Worm (Caenorhabditis elegans) whole organism, L3 larva: ENCODE results near the gene ska-3.

Source experiments
- R02D3.7 ChIP-seq: fragments of 150-350 bp; optimal IDR thresholded peaks from 2 replicates; lab custom pipeline; 2014; ENCODE audit warnings: missing biosample characterization, missing genetic modification characterization
- ZK546.5 ChIP-seq: sonication (generic microtip); optimal IDR thresholded peaks from 2 replicates; lab custom pipeline; 2017; ENCODE audit warnings: missing biosample characterization, missing genetic modification characterization
- aly-2 ChIP-seq: fragments of 150-350 bp; optimal IDR thresholded peaks from 2 replicates; lab custom pipeline; 2014; ENCODE audit warnings: missing biosample characterization, missing genetic modification characterization
- ama-1 ChIP-seq: fragments of 150-350 bp; optimal IDR thresholded peaks from 2 replicates; lab custom pipeline; 2018
- ceh-16 ChIP-seq: sonication (generic microtip); optimal IDR thresholded peaks from 2 replicates; lab custom pipeline; 2017; ENCODE audit warnings: missing biosample characterization, missing genetic modification characterization
- ceh-28 ChIP-seq: fragments of 150-350 bp; optimal IDR thresholded peaks from 2 replicates; lab custom pipeline; 2014; ENCODE audit warnings: missing biosample characterization, missing genetic modification reagents, missing genetic modification characterization
- ceh-82 ChIP-seq: fragments of 150-350 bp; optimal IDR thresholded peaks from 2 replicates; lab custom pipeline; 2014; ENCODE audit warnings: missing biosample characterization, missing genetic modification characterization
- ceh-9 ChIP-seq: sonication (generic microtip); optimal IDR thresholded peaks from 2 replicates; lab custom pipeline; 2018; ENCODE audit warnings: missing biosample characterization, missing genetic modification characterization
- daf-12 ChIP-seq: fragments of 150-350 bp; optimal IDR thresholded peaks from 2 replicates; lab custom pipeline; 2014; ENCODE audit warnings: missing biosample characterization, missing genetic modification reagents, missing genetic modification characterization
- egl-27 ChIP-seq: sonication (generic microtip); optimal IDR thresholded peaks from 4 replicates; lab custom pipeline; 2017; ENCODE audit warnings: missing biosample characterization, missing genetic modification reagents, missing genetic modification characterization
- egl-5 ChIP-seq: fragments of 150-350 bp; optimal IDR thresholded peaks from 2 replicates; lab custom pipeline; 2017; ENCODE audit warnings: missing biosample characterization, missing genetic modification reagents, missing genetic modification characterization, inconsistent platforms
- elt-1 ChIP-seq: fragments of 150-350 bp; optimal IDR thresholded peaks from 2 replicates; lab custom pipeline; 2014; ENCODE audit warnings: missing biosample characterization, missing genetic modification characterization
- elt-2 ChIP-seq: sonication (generic microtip); optimal IDR thresholded peaks from 2 replicates; lab custom pipeline; 2016; ENCODE audit warnings: missing genetic modification reagents, mild to moderate bottlenecking, missing genetic modification characterization, missing compliant biosample characterization
- elt-3 ChIP-seq, 3 experiments: fragments of 150-350 bp in 1 of 3; sonication (generic microtip) in 2 of 3; optimal IDR thresholded peaks; 2 replicates in 2 of 3; 4 replicates in 1 of 3; lab custom pipeline; 2014 to 2017; ENCODE audit warnings: missing biosample characterization in 3 of 3, missing genetic modification characterization in 3 of 3
- eor-1 ChIP-seq, 2 experiments: fragments of 150-350 bp; optimal IDR thresholded peaks; 2 replicates each; lab custom pipeline; 2014 to 2018; ENCODE audit warnings: missing biosample characterization in 2 of 2, missing genetic modification characterization in 2 of 2
- fkh-10 ChIP-seq: sonication (generic microtip); optimal IDR thresholded peaks from 2 replicates; lab custom pipeline; 2017; ENCODE audit warnings: missing biosample characterization, missing genetic modification reagents, missing genetic modification characterization
- fos-1 ChIP-seq: fragments of 150-350 bp; optimal IDR thresholded peaks from 2 replicates; lab custom pipeline; 2014; ENCODE audit warnings: missing biosample characterization, missing genetic modification characterization
- hmg-11 ChIP-seq: sonication (generic microtip); optimal IDR thresholded peaks from 2 replicates; lab custom pipeline; 2016; ENCODE audit warnings: missing genetic modification characterization, missing compliant biosample characterization
- jun-1 ChIP-seq: fragments of 150-350 bp; optimal IDR thresholded peaks from 2 replicates; lab custom pipeline; 2014; ENCODE audit warnings: missing biosample characterization, missing genetic modification reagents, missing genetic modification characterization
- lin-15B ChIP-seq: fragments of 150-350 bp; optimal IDR thresholded peaks from 2 replicates; lab custom pipeline; 2014; ENCODE audit warnings: missing biosample characterization, missing genetic modification characterization
- lin-39 ChIP-seq: fragments of 150-350 bp; optimal IDR thresholded peaks from 2 replicates; lab custom pipeline; 2018; ENCODE audit warnings: missing biosample characterization, missing genetic modification reagents, missing genetic modification characterization
- lsy-12 ChIP-seq: sonication (generic microtip); optimal IDR thresholded peaks from 2 replicates; lab custom pipeline; 2016; ENCODE audit warnings: mild to moderate bottlenecking, missing genetic modification characterization, missing compliant biosample characterization
- mdl-1 ChIP-seq: fragments of 150-350 bp; optimal IDR thresholded peaks from 2 replicates; lab custom pipeline; 2014; ENCODE audit warnings: missing biosample characterization, missing genetic modification characterization
- mml-1 ChIP-seq: fragments of 150-350 bp; sonication (generic microtip); optimal IDR thresholded peaks from 3 replicates; lab custom pipeline; 2014; ENCODE audit warnings: missing biosample characterization, missing genetic modification characterization
- nhr-12 ChIP-seq: fragments of 150-350 bp; optimal IDR thresholded peaks from 2 replicates; lab custom pipeline; 2014; ENCODE audit warnings: missing biosample characterization, missing genetic modification characterization
- nhr-23 ChIP-seq: fragments of 150-350 bp; optimal IDR thresholded peaks from 2 replicates; lab custom pipeline; 2014; ENCODE audit warnings: missing biosample characterization, missing genetic modification reagents, missing genetic modification characterization
- nhr-25 ChIP-seq: sonication (generic microtip); optimal IDR thresholded peaks from 2 replicates; lab custom pipeline; 2017; ENCODE audit warnings: missing biosample characterization, missing genetic modification characterization
- nhr-76 ChIP-seq: fragments of 150-350 bp; sonication (generic microtip); optimal IDR thresholded peaks from 5 replicates; lab custom pipeline; 2014; ENCODE audit warnings: missing biosample characterization, missing genetic modification characterization
- nhr-77 ChIP-seq: fragments of 150-350 bp; optimal IDR thresholded peaks from 2 replicates; lab custom pipeline; 2014; ENCODE audit warnings: missing biosample characterization, missing genetic modification characterization
- pha-4 ChIP-seq: fragments of 150-350 bp; optimal IDR thresholded peaks from 2 replicates; lab custom pipeline; 2014; ENCODE audit warnings: missing biosample characterization, missing genetic modification reagents, missing genetic modification characterization
- pqm-1 ChIP-seq: fragments of 150-350 bp; optimal IDR thresholded peaks from 2 replicates; lab custom pipeline; 2017; ENCODE audit warnings: missing biosample characterization, missing genetic modification characterization, inconsistent platforms
- sea-2 ChIP-seq: fragments of 150-350 bp; sonication (generic microtip); optimal IDR thresholded peaks from 4 replicates; lab custom pipeline; 2014; ENCODE audit warnings: missing biosample characterization, missing genetic modification reagents, missing genetic modification characterization
- skn-1 ChIP-seq: fragments of 150-350 bp; optimal IDR thresholded peaks from 2 replicates; lab custom pipeline; 2014; ENCODE audit warnings: missing biosample characterization, missing genetic modification characterization
- tbx-2 ChIP-seq: sonication (generic microtip); optimal IDR thresholded peaks from 2 replicates; lab custom pipeline; 2016; ENCODE audit warnings: mild to moderate bottlenecking, missing genetic modification characterization, missing compliant biosample characterization
- unc-39 ChIP-seq: sonication (generic microtip); optimal IDR thresholded peaks from 4 replicates; lab custom pipeline; 2017; ENCODE audit warnings: missing biosample characterization, missing genetic modification characterization
- unc-62 ChIP-seq: fragments of 150-350 bp; sonication (generic microtip); optimal IDR thresholded peaks from 4 replicates; lab custom pipeline; 2014; ENCODE audit warnings: missing biosample characterization, missing genetic modification reagents, missing genetic modification characterization
- zag-1 ChIP-seq: fragments of 150-350 bp; optimal IDR thresholded peaks from 2 replicates; lab custom pipeline; 2014; ENCODE audit warnings: missing biosample characterization, missing genetic modification characterization
- ztf-11 ChIP-seq: fragments of 150-350 bp; optimal IDR thresholded peaks from 2 replicates; lab custom pipeline; 2014; ENCODE audit warnings: missing biosample characterization, missing genetic modification characterization

The ska-3 gene

DNA sequence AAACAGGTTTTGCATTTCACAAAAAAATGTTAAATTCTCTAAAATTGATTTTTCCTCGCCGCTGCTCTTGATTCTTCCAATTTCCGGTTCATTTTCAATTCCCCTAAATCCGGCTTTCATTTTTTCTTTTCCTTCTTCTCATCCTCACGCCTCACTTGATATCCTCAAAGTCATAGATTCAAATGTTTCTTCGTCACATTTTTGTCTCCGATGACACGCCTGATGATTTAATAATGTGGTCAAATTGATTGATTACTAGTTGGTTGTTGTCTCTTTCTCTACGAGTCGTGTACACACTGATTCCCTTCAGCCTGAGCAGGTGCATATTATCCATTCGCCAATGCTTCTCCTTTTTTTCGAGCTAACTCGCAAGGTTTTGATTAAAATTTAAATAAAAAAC is 42.7 kb upstream of the ska-3 start:
- TF ChIP-seq lin-39 (tag; lab: Kevin White, UChicago) = no peak
- no peak for TF ChIP-seq R02D3.7 (tag; lab: Kevin White, UChicago)

DNA sequence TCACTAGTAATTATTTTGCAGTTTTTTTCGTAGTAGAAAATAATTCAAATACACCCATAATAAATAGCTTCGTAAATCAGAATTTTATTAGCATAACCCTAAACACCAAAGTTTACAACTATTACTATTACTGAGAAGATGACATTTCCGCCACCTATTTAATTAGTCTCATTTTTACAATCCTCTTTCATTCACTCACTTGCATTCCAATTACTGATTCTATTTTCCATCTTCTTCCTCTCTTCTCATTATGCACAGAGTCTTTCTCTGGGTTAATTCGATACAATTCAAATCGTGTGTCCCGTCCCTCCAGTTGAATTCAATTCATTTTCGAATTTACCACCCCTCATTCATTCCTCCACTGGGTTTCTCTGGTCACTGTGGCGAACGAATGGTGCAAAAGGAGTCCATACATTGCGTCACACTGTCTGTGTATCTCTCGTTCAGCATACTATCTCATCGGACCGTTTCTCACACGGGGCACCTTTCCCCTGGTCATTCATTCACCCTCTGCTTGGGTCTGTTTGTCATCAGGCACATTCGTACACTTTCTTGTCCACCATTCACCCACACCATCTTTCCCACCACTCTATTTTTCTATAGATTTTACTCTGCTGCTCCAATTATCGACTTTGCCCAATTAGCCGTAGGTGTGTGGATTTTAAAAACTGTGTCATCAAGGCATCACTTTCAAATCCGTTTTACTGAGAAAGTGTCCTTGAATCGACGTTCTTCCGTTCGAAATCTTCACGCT is 41.6 kb upstream of the ska-3 start:
- TF ChIP-seq ceh-82 (tag; lab: Kevin White, UChicago) (no peak), sea-2 (GFP tag; lab: Kevin White, UChicago) (no peak), unc-62 (GFP tag; lab: Kevin White, UChicago) (no peak), jun-1 (tag; lab: Kevin White, UChicago) (no peak)

DNA sequence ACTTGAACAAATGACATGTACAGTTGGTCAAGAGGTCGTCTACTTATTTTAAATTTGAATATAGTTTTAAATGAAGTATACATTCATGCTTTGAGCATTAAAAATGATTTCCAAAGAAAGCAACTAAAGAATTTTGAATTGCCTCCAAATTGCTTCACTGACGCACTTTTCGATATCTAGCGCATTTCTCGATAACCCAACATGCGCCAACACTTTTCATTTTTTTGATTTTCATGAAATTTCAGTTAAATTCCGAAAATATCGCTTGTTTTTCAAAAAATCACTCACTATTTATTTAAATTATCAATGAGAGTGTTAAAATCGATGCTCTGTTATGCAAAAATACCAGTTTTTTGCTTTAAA is 41.0 kb upstream of the ska-3 start:
- peak; percentile 21 for TF ChIP-seq lin-15B
- TF ChIP-seq ceh-16 = no peak
- no peak for TF ChIP-seq fos-1 (tag; lab: Kevin White, UChicago)

DNA sequence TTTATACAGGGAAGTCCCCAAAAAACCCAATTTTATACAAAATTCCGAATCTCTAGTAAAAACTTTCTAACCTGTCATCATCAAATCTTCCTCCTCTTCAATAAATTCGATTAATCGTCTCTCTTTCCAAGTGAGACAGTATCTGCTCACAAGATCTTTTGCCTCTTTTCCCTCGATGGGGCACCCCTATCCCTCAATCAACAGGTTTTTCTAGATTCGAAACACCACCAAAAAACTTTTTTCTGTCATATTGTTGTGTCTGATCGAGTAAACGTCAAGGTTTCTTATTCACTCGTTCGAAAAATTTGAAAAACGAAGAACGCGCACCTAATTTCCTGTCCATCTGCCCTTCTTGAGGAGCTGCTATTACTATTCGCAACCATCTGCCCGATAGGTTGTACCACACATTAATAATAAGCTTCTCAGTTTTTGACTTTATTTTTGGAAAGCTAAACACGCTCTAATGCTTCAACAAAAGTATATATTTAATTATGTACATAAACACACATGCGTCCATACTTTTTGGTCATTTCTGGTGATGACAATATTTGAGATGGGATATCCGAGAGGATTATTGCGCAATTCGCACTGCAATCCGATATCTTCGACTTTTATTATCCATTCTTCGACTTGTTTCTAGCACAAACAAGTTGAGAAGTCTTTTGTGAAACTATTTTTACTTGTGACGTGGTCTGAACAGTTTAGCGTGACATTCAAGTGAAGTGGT is 40.5 kb upstream of the ska-3 start:
- TF ChIP-seq nhr-25 (tag; lab: Kevin White, UChicago) (peak; percentile 7), elt-2 (tag; lab: Kevin White, UChicago) (no peak), elt-1 (tag; lab: Kevin White, UChicago) (peak; percentile 48)

DNA sequence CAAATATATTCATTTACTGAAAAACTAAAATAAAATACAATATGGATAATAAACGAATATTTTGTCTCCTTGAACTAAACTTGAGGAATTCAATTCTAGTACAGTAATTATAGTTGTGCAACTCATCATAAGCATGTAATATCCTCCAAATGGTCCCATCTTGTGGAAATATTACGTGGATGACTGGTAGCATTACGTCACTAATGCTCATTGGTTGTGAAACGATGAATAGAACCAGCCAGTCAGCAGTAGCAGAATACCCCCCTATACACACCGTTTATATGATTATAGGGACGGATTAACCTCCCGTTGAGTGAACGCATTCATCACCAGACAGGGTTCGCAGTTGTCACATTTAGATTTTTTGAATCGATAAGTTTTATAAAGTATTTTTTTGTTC is 39.6 kb upstream of the ska-3 start:
- TF ChIP-seq nhr-12 = no peak
- TF ChIP-seq tbx-2 (tag; lab: Kevin White, UChicago) = no peak
- no peak for TF ChIP-seq mdl-1 (tag; lab: Kevin White, UChicago)
- no peak for TF ChIP-seq pqm-1
- TF ChIP-seq nhr-77 (tag; lab: Kevin White, UChicago) = no peak
- no peak for TF ChIP-seq R02D3.7 (tag; lab: Kevin White, UChicago)
- TF ChIP-seq ztf-11 (tag; lab: Kevin White, UChicago) = no peak

DNA sequence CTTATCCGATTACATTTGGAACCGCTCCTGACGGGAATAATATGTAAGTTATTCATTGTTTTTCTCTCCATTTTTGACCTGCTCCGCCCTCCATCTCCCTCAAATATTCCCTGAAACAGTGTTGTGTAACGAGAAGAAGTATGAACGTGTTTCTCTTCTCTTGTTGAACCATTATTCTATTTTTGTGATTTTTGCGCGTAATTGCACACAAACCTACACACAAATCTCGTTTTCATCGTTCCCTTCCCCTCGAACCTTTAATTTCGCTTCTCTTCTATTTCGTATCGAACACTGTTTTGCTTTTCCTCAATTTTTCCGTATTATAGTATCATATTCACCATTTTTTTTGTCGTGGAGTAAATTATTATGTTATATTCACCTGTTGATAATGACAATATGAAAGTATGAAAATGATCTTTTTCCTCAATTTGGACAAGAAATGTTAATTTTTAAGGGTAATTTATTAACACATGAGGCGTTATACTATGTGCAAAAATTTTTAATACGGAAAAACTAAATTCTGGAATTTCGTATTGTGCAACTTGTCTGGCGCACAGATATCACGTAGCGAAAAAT is 38.5 kb upstream of the ska-3 start:
- peak; percentile 18 for TF ChIP-seq lsy-12
- TF ChIP-seq elt-2 (tag; lab: Kevin White, UChicago) = peak; percentile 3
- TF ChIP-seq ama-1 (lab: Kevin White, UChicago) = peak; percentile 77
- no peak for TF ChIP-seq ceh-9 (tag; lab: Kevin White, UChicago)
- TF ChIP-seq fkh-10 (GFP tag; lab: Kevin White, UChicago) = no peak

DNA sequence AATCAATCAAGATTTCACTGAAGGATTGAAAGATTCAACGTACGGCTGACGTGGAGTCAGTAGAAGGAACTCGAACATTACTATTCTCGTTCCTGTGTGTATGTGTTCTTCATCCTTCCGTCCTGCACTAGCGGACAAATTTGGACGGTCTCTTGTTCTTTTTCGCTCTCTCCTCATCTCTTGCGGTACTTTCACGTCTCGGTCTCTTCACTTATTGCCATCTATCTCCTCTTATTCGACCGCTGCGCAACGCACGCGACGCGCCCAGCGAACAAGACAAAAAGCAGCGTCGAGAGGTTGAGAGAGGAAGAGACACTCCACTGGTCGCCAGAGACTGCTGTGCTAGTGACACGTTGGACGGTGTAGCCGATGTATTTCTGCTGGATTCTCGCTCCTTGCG is 36.7 kb upstream of the ska-3 start:
- TF ChIP-seq egl-27 (tag; lab: Kevin White, UChicago) (no peak), lin-15B (peak; percentile 70), lsy-12 (no peak), nhr-23 (peak; percentile 63), unc-39 (tag; lab: Kevin White, UChicago) (no peak), elt-3 (tag; optimal IDR thresholded peaks at IDR 0.05; lab: Kevin White, UChicago) (peak in 1 of 3 experiments; percentile 26), tbx-2 (tag; lab: Kevin White, UChicago) (no peak), zag-1 (no peak), ceh-82 (tag; lab: Kevin White, UChicago) (no peak), daf-12 (no peak), hmg-11 (tag; lab: Kevin White, UChicago) (peak; percentile 88), eor-1 (tag; optimal IDR thresholded peaks at IDR 0.05; lab: Kevin White, UChicago) (no peak), nhr-25 (tag; lab: Kevin White, UChicago) (peak; percentile 75), mdl-1 (tag; lab: Kevin White, UChicago) (peak; percentile 32), R02D3.7 (tag; lab: Kevin White, UChicago) (peak; percentile 29), egl-5 (tag; lab: Kevin White, UChicago) (no peak), lin-39 (tag; lab: Kevin White, UChicago) (peak; percentile 88), pha-4 (tag; lab: Kevin White, UChicago) (peak; percentile 78), nhr-76 (tag; lab: Kevin White, UChicago) (no peak), skn-1 (tag; lab: Kevin White, UChicago) (peak; percentile 24), ceh-28 (tag; lab: Kevin White, UChicago) (peak; percentile 65), ZK546.5 (tag; lab: Kevin White, UChicago) (no peak), unc-62 (GFP tag; lab: Kevin White, UChicago) (peak; percentile 34), mml-1 (tag; lab: Kevin White, UChicago) (no peak), ama-1 (lab: Kevin White, UChicago) (peak; percentile 82), aly-2 (no peak), sea-2 (GFP tag; lab: Kevin White, UChicago) (no peak), elt-2 (tag; lab: Kevin White, UChicago) (peak; percentile 63)
